Worm (Caenorhabditis elegans): Measurements from ENCODE around the gene K08F8.7.

K08F8.7 gene

DNA sequence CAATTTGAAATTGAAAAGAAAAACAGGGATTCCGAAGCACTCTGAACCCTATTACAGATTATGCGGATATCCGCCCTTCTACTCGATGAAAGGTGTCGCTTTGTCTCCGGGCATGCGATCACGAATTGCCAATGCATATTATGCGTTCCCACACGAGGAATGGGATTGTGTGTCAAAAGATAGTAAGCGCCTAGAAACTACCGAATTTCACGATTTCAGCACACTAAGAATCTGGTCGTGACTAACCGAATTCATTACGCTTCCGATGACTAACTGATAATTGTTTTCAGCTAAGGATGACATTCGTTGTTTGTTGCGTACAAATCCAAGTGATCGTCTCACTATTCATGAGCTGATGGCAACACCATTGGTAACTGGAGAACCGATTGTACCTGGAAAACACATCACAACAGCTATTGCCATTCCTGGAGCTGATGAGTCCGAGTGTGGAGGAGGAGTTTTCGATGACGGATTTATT lies 8.8 kb downstream of the K08F8.7 start:
- TF ChIP-seq skn-1 (tag; optimal IDR thresholded peaks at IDR 0.05) (no peak), snu-23 (GFP tag; optimal IDR thresholded peaks at IDR 0.05) (peak; percentile 11)

DNA sequence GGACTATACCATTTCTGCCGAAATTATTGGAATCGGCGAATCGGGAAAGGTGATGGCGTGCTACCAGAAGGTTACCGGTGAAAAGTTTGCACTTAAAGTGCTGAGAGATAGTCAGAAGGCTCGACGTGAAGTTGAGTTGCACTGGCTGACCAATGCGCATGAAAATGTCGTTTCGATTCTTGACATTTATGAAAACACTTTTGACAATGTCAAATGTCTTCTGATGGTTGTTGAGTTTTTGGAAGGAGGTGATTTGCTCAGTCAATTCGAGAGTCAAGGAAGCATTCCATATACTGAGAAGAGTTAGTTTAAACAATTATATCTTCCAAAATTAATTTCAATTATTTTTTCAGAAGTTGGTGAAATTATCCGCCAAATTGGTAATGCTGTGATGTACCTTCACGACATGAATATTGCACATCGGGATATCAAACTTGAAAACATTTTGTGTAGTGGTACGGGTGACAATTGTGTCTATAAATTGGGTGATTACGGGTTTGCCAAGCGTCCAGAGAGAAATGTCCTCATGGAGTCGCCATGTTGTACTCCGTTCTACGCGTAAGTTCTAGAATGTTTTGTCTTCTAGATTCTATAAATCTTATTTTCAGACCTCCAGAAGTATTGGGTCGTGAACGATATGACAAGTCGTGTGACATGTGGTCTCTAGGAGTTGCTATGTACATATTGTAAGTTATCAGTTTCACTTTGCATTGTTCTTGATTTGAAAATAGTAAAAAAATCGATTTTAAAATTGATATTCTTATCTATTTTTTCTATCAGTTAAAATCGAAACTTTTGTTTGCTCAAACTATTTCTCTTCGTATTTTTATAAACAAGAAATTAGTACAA lies 9.5 kb downstream of the K08F8.7 start:
- no peak for TF ChIP-seq ceh-8 (GFP tag; optimal IDR thresholded peaks at IDR 0.05)
- TF ChIP-seq nhr-71 (tag; optimal IDR thresholded peaks at IDR 0.05), result no peak
- no peak for TF ChIP-seq nhr-12 (tag; optimal IDR thresholded peaks at IDR 0.05)
- no peak for TF ChIP-seq fkh-8 (tag; optimal IDR thresholded peaks at IDR 0.05)
- no peak for TF ChIP-seq sptf-1 (tag; optimal IDR thresholded peaks at IDR 0.05)
- no peak for TF ChIP-seq mdl-1 (tag; optimal IDR thresholded peaks at IDR 0.05)
- no peak for TF ChIP-seq pag-3 (tag; optimal IDR thresholded peaks at IDR 0.05; ENCODE audit: borderline replicate concordance, insufficient read depth)
- no peak for TF ChIP-seq tlp-1 (tag; optimal IDR thresholded peaks at IDR 0.05)
- TF ChIP-seq nhr-237 (tag; optimal IDR thresholded peaks at IDR 0.05), result no peak
- TF ChIP-seq ceh-63 (GFP tag; optimal IDR thresholded peaks at IDR 0.05), result no peak
- TF ChIP-seq C16A3.4 (tag; optimal IDR thresholded peaks at IDR 0.05), result no peak
- no peak for TF ChIP-seq ztf-4 (tag; optimal IDR thresholded peaks at IDR 0.05)
- TF ChIP-seq nhr-77 (tag; optimal IDR thresholded peaks at IDR 0.05), result no peak
- no peak for TF ChIP-seq skn-1 (tag; optimal IDR thresholded peaks at IDR 0.05)
- TF ChIP-seq mef-2 (tag; optimal IDR thresholded peaks at IDR 0.05), result no peak
- peak; percentile 34 for TF ChIP-seq ama-1 (optimal IDR thresholded peaks at IDR 0.05)
- peak; percentile 15 for TF ChIP-seq C04F5.9 (tag; optimal IDR thresholded peaks at IDR 0.05)
- TF ChIP-seq rnt-1 (tag; optimal IDR thresholded peaks at IDR 0.05), result peak; percentile 23
- TF ChIP-seq nhr-19 (GFP tag; conservative IDR thresholded peaks at IDR 0.05), result no peak
- no peak for TF ChIP-seq jun-1 (tag; optimal IDR thresholded peaks at IDR 0.05)
- TF ChIP-seq aha-1 (tag; optimal IDR thresholded peaks at IDR 0.05), result no peak
- TF ChIP-seq sox-4 (tag; optimal IDR thresholded peaks at IDR 0.05), result no peak
- no peak for TF ChIP-seq blmp-1 (tag; optimal IDR thresholded peaks at IDR 0.05)
- TF ChIP-seq efl-1 (optimal IDR thresholded peaks at IDR 0.05), result no peak
- TF ChIP-seq efl-1 (GFP tag; optimal IDR thresholded peaks at IDR 0.05 in 1 of 2), result peak in 1 of 2 experiments; percentile 15
- TF ChIP-seq fkh-4 (tag; optimal IDR thresholded peaks at IDR 0.05; ENCODE audit: borderline replicate concordance), result no peak
- peak; percentile 23 for TF ChIP-seq lir-3 (tag; optimal IDR thresholded peaks at IDR 0.05; ENCODE audit: poor library complexity)
- TF ChIP-seq ceh-88 (GFP tag; IDR thresholded peaks at IDR 0.05), result no peak
- TF ChIP-seq aly-2 (tag; optimal IDR thresholded peaks at IDR 0.05), result no peak
- TF ChIP-seq lsy-2 (tag; optimal IDR thresholded peaks at IDR 0.05), result no peak
- TF ChIP-seq pax-3 (tag; optimal IDR thresholded peaks at IDR 0.05), result no peak
- TF ChIP-seq swsn-7 (tag; optimal IDR thresholded peaks at IDR 0.05), result no peak
- no peak for TF ChIP-seq unc-130 (tag; optimal IDR thresholded peaks at IDR 0.05)
- TF ChIP-seq nhr-20 (tag; optimal IDR thresholded peaks at IDR 0.05), result no peak
- no peak for TF ChIP-seq irx-1 (tag; optimal IDR thresholded peaks at IDR 0.05)
- TF ChIP-seq nhr-84 (tag; optimal IDR thresholded peaks at IDR 0.05), result no peak
- TF ChIP-seq vab-15 (tag; optimal IDR thresholded peaks at IDR 0.05), result no peak
- no peak for TF ChIP-seq elt-3 (tag; optimal IDR thresholded peaks at IDR 0.05)
- peak; percentile 39 for TF ChIP-seq elt-2 (tag; optimal IDR thresholded peaks at IDR 0.05)
- no peak for TF ChIP-seq mab-9 (GFP tag; IDR thresholded peaks at IDR 0.05)
- no peak for TF ChIP-seq lin-35 (GFP tag; optimal IDR thresholded peaks at IDR 0.05)
- TF ChIP-seq nhr-85 (tag), result peak; percentile 47
- no peak for TF ChIP-seq egl-13 (tag; optimal IDR thresholded peaks at IDR 0.05)
- no peak for TF ChIP-seq hpl-2 (GFP tag; optimal IDR thresholded peaks at IDR 0.05)
- TF ChIP-seq lin-15B (tag; optimal IDR thresholded peaks at IDR 0.05), result no peak
